Fruit fly (Drosophila melanogaster) whole organism, embryonic: ENCODE data around the gene prt.

Experiments
- Awh ChIP-seq: fragments of 200-800 bp; sonication (Bioruptor generic); IDR thresholded peaks from 2 replicates; pipeline ENCODE4, ENCODE4 v1.3.6; 2022; ENCODE audit warnings: missing biosample characterization, missing genetic modification characterization
- B-H2 ChIP-seq: fragments of 200-800 bp; sonication (Bioruptor generic); optimal IDR thresholded peaks from 2 replicates; lab custom pipeline; 2018; ENCODE audit warnings: missing biosample characterization, mild to moderate bottlenecking, missing genetic modification characterization
- CG11560 ChIP-seq: fragments of 200-800 bp; sonication (Bioruptor generic); IDR thresholded peaks from 3 replicates; pipeline ENCODE4 v1.3.6; 2022; ENCODE audit warnings: missing biosample characterization, missing genetic modification characterization
- CG11696 ChIP-seq: fragments of 200-800 bp; sonication (Bioruptor generic); IDR thresholded peaks from 2 replicates; pipeline ENCODE4 v1.3.6; 2022; ENCODE audit warnings: missing biosample characterization, missing genetic modification characterization
- CG12071 ChIP-seq: fragments of 200-800 bp; sonication (Bioruptor generic); optimal IDR thresholded peaks from 3 replicates; lab custom pipeline; 2018; ENCODE audit warnings: missing biosample characterization, mild to moderate bottlenecking, missing genetic modification characterization
- CG13287 ChIP-seq: fragments of 200-800 bp; sonication (Bioruptor generic); IDR thresholded peaks from 2 replicates; pipeline ENCODE4 v1.3.6; 2022; ENCODE audit warnings: missing biosample characterization, missing genetic modification characterization; ENCODE audit not compliant: partially characterized antibody
- CG13624 ChIP-seq: fragments of 200-800 bp; sonication (Bioruptor generic); optimal IDR thresholded peaks from 2 replicates; lab custom pipeline; 2016; ENCODE audit warnings: missing biosample characterization, missing genetic modification characterization
- CG13775 ChIP-seq: fragments of 200-800 bp; sonication (Bioruptor generic); optimal IDR thresholded peaks from 3 replicates; lab custom pipeline; 2017; ENCODE audit warnings: missing biosample characterization, mild to moderate bottlenecking, missing genetic modification characterization
- CG14710 ChIP-seq: fragments of 200-800 bp; sonication (Bioruptor generic); optimal IDR thresholded peaks from 3 replicates; lab custom pipeline; 2019; ENCODE audit warnings: missing biosample characterization, mild to moderate bottlenecking, missing genetic modification characterization, moderate library complexity
- CG15269 ChIP-seq: fragments of 200-800 bp; sonication (Bioruptor generic); optimal IDR thresholded peaks from 2 replicates; lab custom pipeline; 2018; ENCODE audit warnings: missing biosample characterization, mild to moderate bottlenecking, missing genetic modification characterization, moderate library complexity
- CG17359 ChIP-seq: fragments of 200-800 bp; sonication (Bioruptor generic); optimal IDR thresholded peaks from 3 replicates; lab custom pipeline; 2018; ENCODE audit warnings: missing biosample characterization, mild to moderate bottlenecking, missing genetic modification characterization, moderate library complexity
- CG17361 ChIP-seq: fragments of 200-800 bp; sonication (Bioruptor generic); IDR thresholded peaks from 3 replicates; pipeline ENCODE4 v1.3.6; 2022; ENCODE audit warnings: missing biosample characterization, missing genetic modification characterization
- CG18262 ChIP-seq: fragments of 200-800 bp; optimal IDR thresholded peaks from 3 replicates; lab custom pipeline; 2019; ENCODE audit warnings: missing biosample characterization, mild to moderate bottlenecking, missing genetic modification characterization, moderate library complexity
- CG2678 ChIP-seq: fragments of 200-800 bp; sonication (Bioruptor generic); optimal IDR thresholded peaks from 3 replicates; lab custom pipeline; 2019; ENCODE audit warnings: missing biosample characterization, mild to moderate bottlenecking, missing genetic modification characterization, moderate library complexity
- CG3163 ChIP-seq: fragments of 200-800 bp; sonication (Bioruptor generic); optimal IDR thresholded peaks from 3 replicates; lab custom pipeline; 2016; ENCODE audit warnings: missing biosample characterization, missing genetic modification characterization
- CG32772 ChIP-seq: fragments of 200-800 bp; sonication (Bioruptor generic); IDR thresholded peaks from 2 replicates; pipeline ENCODE4 v1.3.6; 2022; ENCODE audit warnings: missing biosample characterization, missing genetic modification characterization
- CG3281 ChIP-seq: fragments of 200-800 bp; sonication (Bioruptor generic); optimal IDR thresholded peaks from 3 replicates; lab custom pipeline; 2017; ENCODE audit warnings: missing biosample characterization, mild to moderate bottlenecking, missing genetic modification characterization
- CG34224 ChIP-seq: fragments of 200-800 bp; sonication (Bioruptor generic); IDR thresholded peaks from 3 replicates; pipeline ENCODE4 v1.3.6; 2022; ENCODE audit warnings: missing biosample characterization, missing genetic modification characterization; ENCODE audit not compliant: partially characterized antibody
- CG3726 ChIP-seq: fragments of 200-800 bp; sonication (Bioruptor generic); IDR thresholded peaks from 3 replicates; pipeline ENCODE4, ENCODE4 v1.3.6; 2022; ENCODE audit warnings: missing biosample characterization, missing genetic modification characterization
- CG4617 ChIP-seq: fragments of 200-800 bp; sonication (Bioruptor generic); optimal IDR thresholded peaks from 3 replicates; lab custom pipeline; 2016; ENCODE audit warnings: missing biosample characterization, missing genetic modification characterization, borderline replicate concordance
- CG7745 ChIP-seq: fragments of 200-800 bp; sonication (Bioruptor generic); optimal IDR thresholded peaks from 2 replicates; lab custom pipeline; 2018; ENCODE audit warnings: missing biosample characterization, mild to moderate bottlenecking, missing genetic modification characterization, moderate library complexity
- CG7928 ChIP-seq: fragments of 200-800 bp; sonication (Bioruptor generic); optimal IDR thresholded peaks from 2 replicates; lab custom pipeline; 2017; ENCODE audit warnings: missing biosample characterization, mild to moderate bottlenecking, missing genetic modification characterization
- Dad ChIP-seq: fragments of 200-800 bp; sonication (Bioruptor generic); optimal IDR thresholded peaks from 3 replicates; lab custom pipeline; 2016; ENCODE audit warnings: missing biosample characterization, missing genetic modification characterization
- Dip2 ChIP-seq: fragments of 200-800 bp; sonication (Bioruptor generic); IDR thresholded peaks from 2 replicates; pipeline ENCODE4 v1.3.6; 2022; ENCODE audit warnings: missing biosample characterization, missing genetic modification characterization
- Dp ChIP-seq: fragments of 200-800 bp; sonication (Bioruptor generic); optimal IDR thresholded peaks from 2 replicates; lab custom pipeline; 2018; ENCODE audit warnings: missing biosample characterization, mild to moderate bottlenecking, missing genetic modification characterization, moderate library complexity
- Dref ChIP-seq: fragments of 200-800 bp; sonication (Bioruptor generic); IDR thresholded peaks from 2 replicates; pipeline ENCODE4 v1.3.6; 2022; ENCODE audit warnings: missing biosample characterization, missing genetic modification characterization
- Drgx ChIP-seq: fragments of 200-800 bp; sonication (Bioruptor generic); IDR thresholded peaks from 2 replicates; pipeline ENCODE4 v1.3.6; 2022; ENCODE audit warnings: missing biosample characterization, missing genetic modification characterization
- E2f1 ChIP-seq: fragments of 200-800 bp; sonication (Bioruptor generic); IDR thresholded peaks from 2 replicates; pipeline ENCODE4 v1.3.6; 2022; ENCODE audit warnings: missing biosample characterization, missing genetic modification characterization
- Ets65A ChIP-seq: fragments of 200-800 bp; sonication (Bioruptor generic); peaks from one replicate; lab custom pipeline; 2016; ENCODE audit warnings: missing biosample characterization, missing genetic modification characterization
- HmgD ChIP-seq: fragments of 200-800 bp; sonication (Bioruptor generic); optimal IDR thresholded peaks from 3 replicates; lab custom pipeline; 2016; ENCODE audit warnings: missing biosample characterization, missing genetic modification characterization
- Hr3 ChIP-seq: fragments of 200-800 bp; sonication (Bioruptor generic); optimal IDR thresholded peaks from 3 replicates; lab custom pipeline; 2016; ENCODE audit warnings: missing biosample characterization, missing genetic modification characterization
- Jarid2 ChIP-seq: fragments of 200-800 bp; sonication (Bioruptor generic); optimal IDR thresholded peaks from 3 replicates; lab custom pipeline; 2017; ENCODE audit warnings: mild to moderate bottlenecking, missing biosample characterization, missing genetic modification reagents, missing genetic modification characterization
- Max ChIP-seq: fragments of 200-800 bp; sonication (Bioruptor generic); optimal IDR thresholded peaks from 2 replicates; lab custom pipeline; 2016; ENCODE audit warnings: missing biosample characterization, mild to moderate bottlenecking, missing genetic modification characterization
- Meics ChIP-seq: fragments of 200-800 bp; sonication (Bioruptor generic); optimal IDR thresholded peaks from 2 replicates; lab custom pipeline; 2017; ENCODE audit warnings: missing biosample characterization, mild to moderate bottlenecking, missing genetic modification characterization
- NfI ChIP-seq: fragments of 200-800 bp; sonication (Bioruptor generic); optimal IDR thresholded peaks from 3 replicates; lab custom pipeline; 2018; ENCODE audit warnings: missing biosample characterization, mild to moderate bottlenecking, missing genetic modification characterization, moderate library complexity
- Optix ChIP-seq: fragments of 200-800 bp; sonication (Bioruptor generic); IDR thresholded peaks from 3 replicates; pipeline ENCODE4 v1.3.6; 2022; ENCODE audit warnings: missing biosample characterization, missing genetic modification characterization
- Ptx1 ChIP-seq: fragments of 200-800 bp; sonication (Bioruptor generic); IDR thresholded peaks from 2 replicates; pipeline ENCODE4 v1.3.6; 2022; ENCODE audit warnings: missing biosample characterization, missing genetic modification characterization
- Sry-δ ChIP-seq: fragments of 200-800 bp; sonication (Bioruptor generic); optimal IDR thresholded peaks from 2 replicates; lab custom pipeline; 2016; ENCODE audit warnings: missing biosample characterization, missing genetic modification characterization
- YL-1 ChIP-seq: fragments of 200-800 bp; sonication (Bioruptor generic); optimal IDR thresholded peaks from 3 replicates; lab custom pipeline; 2017; ENCODE audit warnings: missing biosample characterization, mild to moderate bottlenecking, missing genetic modification characterization
- caup ChIP-seq: fragments of 200-800 bp; sonication (Bioruptor generic); optimal IDR thresholded peaks from 3 replicates; lab custom pipeline; 2017; ENCODE audit warnings: missing biosample characterization, mild to moderate bottlenecking, missing genetic modification characterization, moderate library complexity; ENCODE audit not compliant: severe bottlenecking
- chn ChIP-seq: fragments of 200-800 bp; sonication (Bioruptor generic); optimal IDR thresholded peaks from 2 replicates; lab custom pipeline; 2016; ENCODE audit warnings: missing biosample characterization, missing genetic modification characterization
- dan ChIP-seq: fragments of 200-800 bp; sonication (Bioruptor generic); IDR thresholded peaks from 2 replicates; pipeline ENCODE4 v1.3.6; 2022; ENCODE audit warnings: missing biosample characterization, missing genetic modification characterization
- dimm ChIP-seq: fragments of 200-800 bp; sonication (Bioruptor generic); IDR thresholded peaks from 2 replicates; pipeline ENCODE4 v1.3.6; 2022; ENCODE audit warnings: missing biosample characterization, missing genetic modification characterization
- fru ChIP-seq: fragments of >200 bp; optimal IDR thresholded peaks from 2 replicates; lab custom pipeline; 2017
- gsb-n ChIP-seq: fragments of 200-800 bp; sonication (Bioruptor generic); optimal IDR thresholded peaks from 3 replicates; lab custom pipeline; 2018; ENCODE audit warnings: missing biosample characterization, mild to moderate bottlenecking, missing genetic modification characterization
- jing ChIP-seq: fragments of 200-800 bp; sonication (Bioruptor generic); optimal IDR thresholded peaks from 2 replicates; lab custom pipeline; 2018; ENCODE audit warnings: missing biosample characterization, mild to moderate bottlenecking, missing genetic modification characterization
- klu ChIP-seq: fragments of 200-800 bp; sonication (Bioruptor generic); IDR thresholded peaks from 2 replicates; pipeline ENCODE4 v1.3.6; 2022; ENCODE audit warnings: missing biosample characterization, missing genetic modification characterization
- lilli ChIP-seq: fragments of 200-800 bp; sonication (Bioruptor generic); optimal IDR thresholded peaks from 3 replicates; lab custom pipeline; 2016; ENCODE audit warnings: missing biosample characterization, missing genetic modification characterization
- org-1 ChIP-seq: fragments of 200-800 bp; sonication (Bioruptor generic); optimal IDR thresholded peaks from 2 replicates; lab custom pipeline; 2017; ENCODE audit warnings: missing biosample characterization, missing genetic modification characterization
- peb ChIP-seq: fragments of 200-800 bp; sonication (Bioruptor generic); IDR thresholded peaks from 2 replicates; pipeline ENCODE4 v1.3.6; 2022; ENCODE audit warnings: missing biosample characterization, missing genetic modification characterization
- scrt ChIP-seq: fragments of 200-800 bp; sonication (Bioruptor generic); optimal IDR thresholded peaks from 2 replicates; lab custom pipeline; 2018; ENCODE audit warnings: missing biosample characterization, mild to moderate bottlenecking, missing genetic modification characterization, moderate library complexity
- zen2 ChIP-seq: fragments of 200-800 bp; sonication (Bioruptor generic); IDR thresholded peaks from 3 replicates; pipeline ENCODE4 v1.3.6; 2022; ENCODE audit warnings: missing biosample characterization, missing genetic modification characterization; ENCODE audit not compliant: partially characterized antibody

The prt gene

dm6 chr3R:23721936-23722335 lies 23.1 kb upstream of the prt start (continued):
- TF ChIP-seq klu (GFP tag; lab: Robert Waterston, UW) (no peak), Drgx (GFP tag; lab: Robert Waterston, UW) (no peak), dimm (GFP tag; lab: Robert Waterston, UW) (no peak), CG7928 (no peak), CG7745 (no peak), Max (no peak), CG17361 (GFP tag; lab: Robert Waterston, UW) (peak; percentile 29; the same call in 1 of the 3 replicates), CG32772 (GFP tag; lab: Robert Waterston, UW) (no peak), CG3726 (GFP tag; lab: Robert Waterston, UW) (no peak), Optix (no peak), Jarid2 (peak; percentile 1), CG4617 (GFP tag; lab: Kevin White, UChicago) (peak; percentile 7), fru (no peak), scrt (no peak), Dad (no peak), CG11696 (GFP tag; lab: Robert Waterston, UW) (no peak), E2f1 (GFP tag; lab: Robert Waterston, UW) (no peak), peb (no peak), CG15269 (tag; lab: Kevin White, UChicago) (peak; percentile 43), YL-1 (GFP tag; lab: Kevin White, UChicago) (no peak), Sry-δ (no peak), lilli (peak; percentile 34), B-H2 (GFP tag; lab: Kevin White, UChicago) (peak; percentile 72), jing (no peak), CG12071 (GFP tag; lab: Kevin White, UChicago) (no peak), Meics (GFP tag; lab: Kevin White, UChicago) (peak; percentile 35), CG18262 (tag; lab: Kevin White, UChicago) (peak; percentile 26), gsb-n (tag; lab: Kevin White, UChicago) (peak; percentile 7), CG13287 (GFP tag; lab: Robert Waterston, UW) (peak; percentile 31; the same call in 1 of the 2 replicates), Dp (GFP tag; lab: Kevin White, UChicago) (peak; percentile 95), zen2 (GFP tag; lab: Robert Waterston, UW) (no peak), CG13624 (GFP tag; lab: Kevin White, UChicago) (no peak), dan (GFP tag; lab: Robert Waterston, UW) (no peak), chn (GFP tag; lab: Kevin White, UChicago) (no peak), Ets65A (GFP tag; lab: Kevin White, UChicago) (peak; percentile 91), CG34224 (no peak), caup (GFP tag; lab: Kevin White, UChicago) (no peak), Hr3 (GFP tag; lab: Kevin White, UChicago) (peak; percentile 7), CG13775 (GFP tag; lab: Kevin White, UChicago) (peak; percentile 3), Dref (GFP tag; lab: Robert Waterston, UW) (no peak), NfI (GFP tag; lab: Kevin White, UChicago) (peak; percentile 45), CG2678 (tag; lab: Kevin White, UChicago) (peak; percentile 42), org-1 (GFP tag; lab: Kevin White, UChicago) (no peak), CG3163 (no peak), Awh (GFP tag; lab: Robert Waterston, UW) (no peak), Ptx1 (peak; percentile 46; the same call in 1 of the 2 replicates), Dip2 (peak; percentile 98), HmgD (GFP tag; lab: Kevin White, UChicago) (no peak), CG17359 (peak; percentile 14), CG11560 (tag; lab: Robert Waterston, UW) (no peak; the same call in 2 of the 3 replicates), CG14710 (tag; lab: Kevin White, UChicago) (peak; percentile 14), CG3281 (GFP tag; lab: Kevin White, UChicago) (peak; percentile 2)
